Fruit fly (Drosophila melanogaster): ENCODE measurements around the gene ppk19.

- TF ChIP-seq vri (GFP tag; optimal IDR thresholded peaks at IDR 0.05) (no peak), CG32006 (GFP tag; optimal IDR thresholded peaks at IDR 0.05) (no peak), fkh (GFP tag; optimal IDR thresholded peaks at IDR 0.05) (no peak), Eip75B (GFP tag; optimal IDR thresholded peaks at IDR 0.05) (peak; percentile 2), CG31627 (GFP tag; optimal IDR thresholded peaks at IDR 0.05) (no peak), topi (GFP tag; optimal IDR thresholded peaks at IDR 0.05) (no peak), Sox15 (GFP tag; optimal IDR thresholded peaks at IDR 0.05) (no peak), CG11762 (GFP tag; optimal IDR thresholded peaks at IDR 0.05; ENCODE audit: insufficient read depth) (no peak), lz (GFP tag; optimal IDR thresholded peaks at IDR 0.05) (no peak), Eip78C (GFP tag) (peak; percentile 45), CG6854 (GFP tag; optimal IDR thresholded peaks at IDR 0.05) (peak; percentile 67), CG7368 (GFP tag; optimal IDR thresholded peaks at IDR 0.05) (no peak)
Measured at dm6 chr3R:29723048-29723656, 50.9 kb downstream of the ppk19 start, which contains the start of gene Pcd.
